Fruit fly (Drosophila melanogaster): ENCODE data around the gene CG15478.
A peak's percentile ranks its signal among the peaks of the same experiment; 100 is the strongest.

Gene CG15478

DNA sequence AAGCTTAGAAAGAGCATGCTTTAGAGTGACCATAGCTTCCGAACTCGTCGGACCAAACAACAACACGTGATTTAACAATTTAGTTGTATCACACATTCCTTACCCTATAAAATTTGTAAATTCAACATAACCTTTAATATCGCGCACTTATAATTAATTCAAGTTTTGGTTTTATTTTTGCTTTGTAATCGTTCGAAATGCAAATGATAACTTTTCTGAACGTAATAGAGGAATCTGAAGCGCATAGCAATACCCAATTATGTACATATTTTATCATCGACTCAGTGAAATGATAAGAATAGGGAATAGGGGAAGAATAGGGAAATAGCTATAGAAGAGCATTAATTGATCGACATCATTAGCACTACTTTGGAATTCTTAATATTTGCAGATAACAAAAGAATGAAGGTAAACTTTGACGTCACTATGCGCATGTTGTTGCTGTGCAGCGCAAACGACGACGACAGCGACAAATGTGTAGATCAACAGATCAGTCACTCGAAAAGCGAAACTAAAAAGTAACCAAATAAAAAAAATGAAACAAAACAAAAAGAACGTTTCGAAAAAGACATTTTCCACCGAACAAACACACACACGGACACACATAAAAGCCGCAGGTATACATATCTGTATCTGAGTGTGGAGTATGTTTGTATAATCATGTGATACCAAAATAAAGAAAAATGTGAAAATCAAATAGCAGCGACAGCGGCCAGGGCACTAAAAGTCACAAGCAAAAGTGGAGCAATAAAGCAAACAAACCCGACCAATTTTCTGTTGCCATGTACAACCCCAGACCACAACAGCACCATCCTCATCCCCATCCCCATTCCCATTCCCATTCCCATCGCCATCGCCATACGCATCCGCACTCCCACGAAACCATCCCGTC, 10.1 kb downstream of the CG15478 start:
- TF ChIP-seq noc (tag; optimal IDR thresholded peaks at IDR 0.05), result no peak

DNA sequence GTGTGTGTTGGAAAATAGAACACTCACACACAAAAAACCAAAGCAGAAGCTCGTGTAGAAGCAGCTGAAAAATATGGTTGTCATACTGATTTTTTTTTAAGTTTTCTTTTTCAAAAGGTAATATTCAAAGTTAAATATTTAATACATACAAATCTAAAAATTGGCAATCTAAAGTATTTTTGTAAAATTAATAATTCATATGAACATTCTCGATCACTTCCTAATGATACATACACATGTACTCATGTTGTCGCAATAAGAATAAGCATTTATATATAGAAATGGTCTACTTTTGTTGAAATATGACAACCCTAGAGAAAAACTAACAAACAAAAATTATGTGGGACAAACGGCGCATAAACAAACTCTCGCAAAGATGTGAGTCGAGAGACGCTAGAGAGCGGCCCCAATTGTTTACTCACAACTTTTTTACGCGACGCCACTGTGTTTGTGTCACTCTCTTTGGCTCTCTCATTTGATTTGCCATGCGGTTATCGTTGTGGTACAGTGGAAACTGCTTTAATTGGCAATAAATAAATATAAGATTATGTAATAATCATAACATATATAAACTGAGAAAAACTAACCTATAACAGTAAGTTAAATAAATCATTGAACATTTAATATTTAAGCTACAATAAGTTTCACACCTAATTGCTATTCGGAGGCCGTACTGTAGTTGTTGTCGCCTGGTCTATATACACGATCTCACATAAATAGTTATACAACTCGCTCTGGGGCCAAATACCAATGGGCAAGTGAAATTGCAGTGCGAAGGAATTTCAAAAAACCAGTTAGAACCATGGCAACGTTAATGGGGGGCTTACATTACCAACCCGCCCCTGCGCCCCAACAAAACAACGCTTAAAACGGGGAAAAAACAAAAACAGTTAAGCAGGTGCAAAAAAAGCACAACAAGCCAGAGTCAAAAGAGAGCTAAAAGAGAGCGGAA, 11.1 kb downstream of the CG15478 start:
- peak; percentile 99 for TF ChIP-seq noc (tag; optimal IDR thresholded peaks at IDR 0.05)

DNA sequence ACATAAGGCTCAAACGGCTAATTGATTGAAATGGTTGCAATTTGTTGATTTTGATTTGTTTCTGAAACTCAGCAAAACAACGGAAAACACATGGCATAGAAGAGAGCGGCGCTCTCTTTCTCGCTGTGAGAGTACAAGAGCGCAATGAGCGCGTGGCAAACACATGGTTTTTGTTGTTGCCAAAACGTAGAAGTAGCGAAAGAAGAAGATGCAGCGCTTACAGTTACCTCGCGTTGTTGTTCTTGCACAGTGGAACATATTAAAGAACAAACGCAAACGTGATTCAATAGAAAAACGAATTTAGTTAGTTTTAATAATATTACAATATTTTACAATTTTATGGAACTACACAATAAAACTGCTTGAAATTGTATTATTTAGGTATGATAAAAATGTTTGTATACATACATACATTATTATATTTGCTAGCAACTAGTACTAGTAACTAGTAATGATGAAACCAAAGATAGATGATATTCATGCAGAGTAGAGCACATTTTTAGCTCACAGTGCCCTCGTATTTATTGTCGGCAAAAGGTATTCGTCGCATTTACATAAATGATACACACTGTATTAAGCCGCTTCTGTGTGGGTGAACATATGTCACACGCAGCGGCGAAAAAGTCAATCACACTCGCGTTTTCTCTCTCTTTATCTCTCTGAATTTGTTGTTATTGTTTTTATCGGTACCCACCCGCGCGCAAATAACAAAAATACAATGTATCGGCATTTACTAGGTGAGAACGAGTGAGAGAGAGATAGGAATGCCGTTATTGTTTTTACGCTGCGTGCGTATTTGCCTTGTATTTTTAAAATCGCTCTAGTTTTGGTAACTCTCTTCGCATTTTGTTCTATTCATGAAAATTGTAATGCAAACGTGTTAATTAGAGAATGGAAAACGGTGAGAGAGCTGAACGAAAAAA, 12.3 kb downstream of the CG15478 start:
- TF ChIP-seq noc (tag; optimal IDR thresholded peaks at IDR 0.05), result peak; percentile 98

DNA sequence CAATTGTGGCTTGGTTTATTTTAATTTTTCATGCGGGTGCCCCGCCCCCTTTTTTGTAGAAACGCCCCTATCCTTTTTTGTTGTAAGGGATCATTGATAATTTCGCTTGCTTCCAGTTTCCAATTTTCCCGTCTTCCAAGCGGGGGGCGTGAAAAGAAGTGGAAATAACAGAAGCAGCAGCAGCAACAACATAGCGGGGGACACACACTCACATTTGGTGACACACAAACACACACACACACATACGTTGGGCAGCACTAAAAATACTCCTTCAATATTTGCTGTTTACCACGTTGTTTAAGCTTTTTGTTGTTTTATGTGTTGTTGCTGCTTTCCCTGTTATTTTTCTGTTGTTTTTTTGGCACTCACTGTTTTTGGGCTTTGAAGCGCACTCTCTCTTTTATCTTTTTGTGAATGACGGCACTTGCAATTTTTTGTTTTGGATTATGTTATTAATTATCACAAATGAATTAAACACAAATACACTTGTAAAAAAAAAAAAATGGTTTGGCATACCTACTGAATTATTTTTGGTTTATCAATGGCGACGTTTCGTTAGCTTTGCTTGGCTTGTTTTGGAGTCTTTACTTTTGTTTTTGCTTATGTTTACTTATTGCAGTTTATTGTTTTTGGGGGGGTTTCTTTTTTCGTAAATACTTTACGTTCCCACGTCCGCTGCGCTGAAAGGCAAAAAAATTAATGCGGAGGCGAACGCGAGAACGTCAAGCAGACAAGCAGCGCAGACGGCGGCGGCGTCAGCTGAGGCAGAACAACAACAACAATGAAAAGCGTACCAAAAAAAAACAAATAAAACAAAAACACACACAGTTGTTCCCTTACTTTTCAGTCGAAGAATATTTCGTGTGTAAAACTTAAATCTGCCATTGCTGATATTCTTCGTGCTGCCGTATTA, 13.2 kb downstream of the CG15478 start:
- no peak for TF ChIP-seq noc (tag; optimal IDR thresholded peaks at IDR 0.05)

DNA sequence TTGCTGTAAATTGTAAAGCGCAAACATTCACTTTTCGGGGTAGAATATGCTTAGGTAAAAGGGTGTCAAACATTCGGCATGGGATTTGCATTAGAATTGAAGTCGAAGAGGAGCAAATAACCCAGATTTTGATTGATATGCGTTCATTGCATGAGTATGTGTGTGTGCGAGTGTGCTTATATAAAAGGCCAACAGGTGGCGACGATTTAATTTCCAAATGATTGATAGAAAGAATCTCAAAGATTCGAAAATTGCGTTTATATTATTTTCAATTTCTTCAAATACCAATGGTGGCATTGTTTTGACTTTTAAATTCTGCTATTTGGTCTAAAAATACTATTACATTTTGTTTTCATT, 13.9 kb downstream of the CG15478 start:
- peak; percentile 21 for TF ChIP-seq noc (tag; optimal IDR thresholded peaks at IDR 0.05)

DNA sequence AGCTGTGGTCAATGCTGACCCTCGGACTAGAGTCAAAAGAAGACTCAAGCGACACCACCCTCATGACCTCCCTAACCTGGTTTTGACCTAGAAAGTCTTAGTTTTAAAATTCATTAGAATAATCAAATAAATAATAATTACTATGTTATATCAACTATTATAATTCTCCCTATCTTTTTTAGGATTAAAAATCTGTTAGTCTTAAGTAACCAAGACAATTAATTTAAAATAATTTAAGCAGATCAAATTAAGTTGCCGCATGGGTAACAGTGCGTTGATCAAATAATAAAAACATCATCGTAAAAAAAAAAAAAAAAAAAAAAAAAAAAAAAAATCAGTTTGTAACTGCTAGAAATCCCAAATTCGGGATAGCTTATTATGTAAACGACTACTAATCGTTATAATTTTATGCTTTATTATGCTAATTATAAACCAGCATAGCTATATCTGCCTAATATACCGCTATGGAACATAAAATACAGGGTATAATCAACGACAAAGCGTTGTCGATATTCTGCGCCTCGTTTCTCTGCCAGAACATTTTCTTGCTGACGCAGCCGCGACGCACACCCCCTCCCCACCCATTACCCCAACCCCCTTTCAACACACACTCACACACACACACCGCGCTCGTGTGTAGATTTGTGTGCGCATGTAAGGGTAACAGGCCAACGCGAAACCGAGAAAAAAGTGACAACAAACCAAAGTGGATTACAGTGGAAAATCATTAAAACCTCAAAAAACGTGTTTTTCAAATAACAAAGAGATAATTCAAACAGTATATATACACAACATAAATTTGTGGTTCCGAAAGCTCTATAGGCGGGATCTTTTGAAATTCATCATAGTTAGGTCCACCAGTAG, 14.5 kb downstream of the CG15478 start:
- peak; percentile 78 for TF ChIP-seq noc (tag; optimal IDR thresholded peaks at IDR 0.05)

DNA sequence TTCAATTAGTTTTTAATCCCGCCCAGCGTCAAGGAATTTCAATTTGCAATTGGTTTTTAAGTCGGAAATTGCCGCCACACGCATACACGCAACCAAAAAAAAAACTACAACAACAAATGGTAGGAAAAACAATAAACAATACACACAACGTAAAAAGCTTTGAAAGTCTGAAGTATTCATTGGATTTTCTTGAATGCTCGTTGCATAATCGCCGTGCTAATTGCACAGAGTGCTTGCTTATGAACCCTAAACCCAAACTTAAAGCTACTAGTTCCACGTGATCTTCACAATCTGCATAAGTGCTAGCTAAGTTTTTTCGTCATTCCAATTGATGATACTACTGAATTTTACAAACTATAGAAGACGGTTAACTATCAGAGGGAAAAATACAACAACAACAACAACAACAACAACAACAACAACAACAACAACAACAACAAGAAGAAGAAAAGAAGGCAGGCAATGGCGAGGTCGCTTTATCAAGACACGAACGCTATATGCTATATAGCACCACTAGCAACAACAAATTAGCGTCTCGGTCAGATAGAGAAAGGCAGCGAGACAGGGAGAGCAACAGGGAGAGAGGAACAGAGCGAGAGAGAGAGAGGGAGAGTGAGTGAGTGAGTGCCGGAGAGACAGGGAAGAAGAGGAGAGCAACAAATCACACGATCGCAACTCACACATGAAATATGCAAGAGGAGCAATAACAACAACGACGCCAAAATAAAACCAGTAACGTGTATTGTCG, 15.4 kb downstream of the CG15478 start:
- TF ChIP-seq noc (tag; optimal IDR thresholded peaks at IDR 0.05), result no peak

DNA sequence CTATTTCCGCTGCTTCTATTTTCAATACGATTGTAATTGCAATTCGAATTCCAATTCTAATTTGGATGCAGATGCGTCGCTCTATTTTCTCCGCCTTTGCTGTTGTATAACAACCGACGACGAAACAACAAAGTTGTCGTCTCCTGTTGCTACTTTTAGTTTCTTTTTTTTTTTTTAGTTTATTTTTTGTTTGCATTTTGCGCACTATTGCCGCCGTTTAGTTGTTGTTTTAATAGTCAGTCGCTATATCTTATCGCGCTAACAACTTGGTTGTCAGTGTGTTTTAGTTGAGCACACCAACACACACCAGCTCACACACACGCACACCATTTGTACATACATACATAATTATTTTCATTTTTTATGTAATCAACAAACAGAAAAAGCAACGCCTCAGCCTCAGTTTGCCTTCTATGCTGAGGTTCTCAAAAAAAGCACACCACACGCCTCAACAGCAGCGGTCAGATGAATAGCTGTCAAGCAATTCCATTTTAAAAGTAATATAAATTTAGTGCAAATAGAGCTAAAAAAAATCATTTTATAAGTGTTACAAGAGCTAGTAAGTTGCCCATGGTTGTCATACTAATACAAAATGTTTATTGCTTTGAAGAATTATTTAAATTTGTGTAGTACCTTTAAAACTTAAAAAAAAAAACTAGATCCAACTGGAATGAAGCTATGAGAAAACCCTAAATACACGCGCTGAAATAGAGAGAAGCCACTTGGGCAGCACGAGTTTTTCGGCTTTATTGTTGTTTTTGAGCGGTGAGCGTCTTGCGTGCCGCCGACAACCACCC, 16.3 kb downstream of the CG15478 start:
- TF ChIP-seq noc (tag; optimal IDR thresholded peaks at IDR 0.05), result peak; percentile 94

DNA sequence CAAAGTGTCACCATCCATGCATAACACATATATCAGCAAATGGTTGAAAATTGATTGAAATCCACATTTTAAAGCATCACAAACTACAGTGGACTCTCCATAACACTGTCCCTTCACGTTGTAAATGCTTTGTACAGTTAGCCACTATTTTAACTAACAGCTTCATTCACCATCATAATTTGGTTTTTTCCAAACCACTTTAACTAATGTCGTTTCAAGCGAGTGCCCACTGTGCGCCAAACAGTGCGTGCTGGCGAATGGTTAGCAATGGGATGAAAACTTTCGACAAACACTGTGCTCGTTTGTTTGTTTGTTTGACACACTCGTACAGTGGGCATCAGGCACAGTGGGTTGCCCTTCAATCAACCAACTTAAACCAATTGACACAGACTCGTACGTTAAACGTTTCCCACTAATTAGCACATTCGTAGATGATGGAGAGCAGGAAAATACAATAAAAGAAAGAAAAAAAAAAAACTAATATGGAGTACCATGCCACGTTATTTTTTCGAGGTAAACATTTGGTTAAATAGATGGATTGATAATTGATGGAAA, 17.4 kb downstream of the CG15478 start:
- TF ChIP-seq noc (tag; optimal IDR thresholded peaks at IDR 0.05), result peak; percentile 97

DNA sequence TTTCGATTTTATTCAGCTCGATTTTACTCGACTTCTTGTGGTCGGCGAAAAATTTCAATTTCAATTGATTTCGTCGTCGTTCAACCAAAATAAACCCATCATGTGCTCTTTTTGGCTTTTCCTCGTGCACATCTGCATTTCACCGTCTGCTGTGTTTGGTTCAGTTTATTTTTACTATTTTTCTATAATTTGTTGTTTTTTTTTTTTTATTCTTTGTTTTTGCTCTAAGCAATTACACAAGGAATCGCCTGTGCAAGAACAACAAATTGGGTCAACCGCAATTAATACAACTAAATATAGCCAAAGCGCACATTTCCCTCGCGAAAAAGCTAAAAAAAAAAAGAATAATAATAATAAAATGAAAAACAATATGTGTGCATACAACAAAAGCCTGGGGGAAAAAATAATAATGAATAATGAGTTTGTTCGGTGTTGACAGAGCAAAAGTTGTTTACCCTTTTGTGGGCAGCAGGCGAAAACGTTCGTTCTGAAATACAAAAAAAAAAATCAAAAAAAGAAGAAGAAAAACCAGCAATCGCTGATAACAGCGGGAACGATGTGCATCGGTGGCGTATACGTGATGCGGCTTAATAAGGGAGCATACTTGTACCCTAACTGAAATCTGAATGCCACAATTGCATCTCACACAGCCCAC, 18.0 kb downstream of the CG15478 start:
- no peak for TF ChIP-seq noc (tag; optimal IDR thresholded peaks at IDR 0.05)

Measured in whole organism, larva.